Worm (Caenorhabditis elegans) whole organism, L3 larva: ENCODE measurements around the gene madf-3.

Experiments used
- aly-2 ChIP-seq: fragments of 150-350 bp; optimal IDR thresholded peaks from 2 replicates; lab custom pipeline; 2014; ENCODE audit warnings: missing biosample characterization, missing genetic modification characterization
- ceh-28 ChIP-seq: fragments of 150-350 bp; optimal IDR thresholded peaks from 2 replicates; lab custom pipeline; 2014; ENCODE audit warnings: missing biosample characterization, missing genetic modification reagents, missing genetic modification characterization
- elt-1 ChIP-seq: fragments of 150-350 bp; optimal IDR thresholded peaks from 2 replicates; lab custom pipeline; 2014; ENCODE audit warnings: missing biosample characterization, missing genetic modification characterization
- mml-1 ChIP-seq: fragments of 150-350 bp; sonication (generic microtip); optimal IDR thresholded peaks from 3 replicates; lab custom pipeline; 2014; ENCODE audit warnings: missing biosample characterization, missing genetic modification characterization
- nhr-12 ChIP-seq: fragments of 150-350 bp; optimal IDR thresholded peaks from 2 replicates; lab custom pipeline; 2014; ENCODE audit warnings: missing biosample characterization, missing genetic modification characterization
- nhr-43 ChIP-seq: sonication (generic microtip); optimal IDR thresholded peaks from 2 replicates; lab custom pipeline; 2016; ENCODE audit warnings: mild to moderate bottlenecking, missing genetic modification characterization, missing compliant biosample characterization; ENCODE audit not compliant: poor library complexity, severe bottlenecking
- skn-1 ChIP-seq: fragments of 150-350 bp; optimal IDR thresholded peaks from 2 replicates; lab custom pipeline; 2014; ENCODE audit warnings: missing biosample characterization, missing genetic modification characterization
- snpc-4 ChIP-seq: fragments of 150-350 bp; optimal IDR thresholded peaks from 2 replicates; lab custom pipeline; 2014; ENCODE audit warnings: missing biosample characterization, missing genetic modification characterization

ce11 chrII:4341484-4341883 lies 6.9 kb downstream of the madf-3 start:
- no peak for TF ChIP-seq elt-1 (tag; lab: Kevin White, UChicago)
- no peak for TF ChIP-seq mml-1 (tag; lab: Kevin White, UChicago)
- TF ChIP-seq snpc-4 (tag; lab: Kevin White, UChicago): no peak
- TF ChIP-seq nhr-12 (tag; lab: Kevin White, UChicago): no peak
- no peak for TF ChIP-seq nhr-43 (tag; lab: Kevin White, UChicago)
- no peak for TF ChIP-seq skn-1 (tag; lab: Kevin White, UChicago)
- TF ChIP-seq aly-2 (tag; lab: Kevin White, UChicago): no peak
- no peak for TF ChIP-seq ceh-28 (tag; lab: Kevin White, UChicago)
